Fruit fly (Drosophila melanogaster): ENCODE measurements around the gene Lcp65Ac.

Lcp65Ac gene

dm6 chr3L:6188995-6189927, 44.6 kb downstream of the Lcp65Ac start, which contains the start of the genes D19A and CG7386:
Gene D19A (minus strand): TSS chr3L:6189123.
Gene CG7386 (plus strand): TSS chr3L:6189745.
- TF ChIP-seq sage (GFP tag; optimal IDR thresholded peaks at IDR 0.05) (no peak), h (GFP tag; optimal IDR thresholded peaks at IDR 0.05) (peak; percentile 58), dmrt93B (GFP tag; optimal IDR thresholded peaks at IDR 0.05) (no peak), fru (GFP tag; optimal IDR thresholded peaks at IDR 0.05) (peak; percentile 24), CG32264 (GFP tag; optimal IDR thresholded peaks at IDR 0.05) (no peak), br (GFP tag; optimal IDR thresholded peaks at IDR 0.05) (peak; percentile 51), sv (GFP tag; optimal IDR thresholded peaks at IDR 0.05) (peak; percentile 65), CG9705 (GFP tag; optimal IDR thresholded peaks at IDR 0.05) (peak; percentile 45), tai (GFP tag; optimal IDR thresholded peaks at IDR 0.05) (no peak), OdsH (GFP tag; optimal IDR thresholded peaks at IDR 0.05) (peak; percentile 28), Abd-B (GFP tag; optimal IDR thresholded peaks at IDR 0.05) (no peak), dl (GFP tag; optimal IDR thresholded peaks at IDR 0.05; ENCODE audit: insufficient read depth in 1 of 2, partially characterized antibody in 2 of 2) (peak in 1 of 2 experiments; percentile 28), Hr78 (GFP tag; optimal IDR thresholded peaks at IDR 0.05) (no peak), dsf (GFP tag; optimal IDR thresholded peaks at IDR 0.05; ENCODE audit: borderline replicate concordance) (no peak), GATAd (GFP tag; optimal IDR thresholded peaks at IDR 0.05) (no peak), pan (optimal IDR thresholded peaks at IDR 0.05) (no peak), brk (GFP tag; optimal IDR thresholded peaks at IDR 0.05) (no peak), Vsx2 (GFP tag; optimal IDR thresholded peaks at IDR 0.05; ENCODE audit: partially characterized antibody) (peak; percentile 96), Mio (GFP tag; optimal IDR thresholded peaks at IDR 0.05) (no peak), jim (GFP tag; optimal IDR thresholded peaks at IDR 0.05) (no peak), HLH106 (tag; optimal IDR thresholded peaks at IDR 0.05) (peak; percentile 39), N (GFP tag; optimal IDR thresholded peaks at IDR 0.05) (no peak), psq (GFP tag; optimal IDR thresholded peaks at IDR 0.05) (peak; percentile 55), Dif (GFP tag; optimal IDR thresholded peaks at IDR 0.05; ENCODE audit: partially characterized antibody) (peak; percentile 91), Myc (optimal IDR thresholded peaks at IDR 0.05) (peak; percentile 30), CrebA (GFP tag; optimal IDR thresholded peaks at IDR 0.05; ENCODE audit: borderline replicate concordance) (no peak), usp (GFP tag; optimal IDR thresholded peaks at IDR 0.05) (no peak), Dfd (GFP tag; optimal IDR thresholded peaks at IDR 0.05) (no peak), Hr83 (GFP tag; optimal IDR thresholded peaks at IDR 0.05; ENCODE audit: poor library complexity, severe bottlenecking) (peak; percentile 91), Jra (GFP tag; optimal IDR thresholded peaks at IDR 0.05) (no peak), lola (GFP tag; optimal IDR thresholded peaks at IDR 0.05) (no peak), Rel (GFP tag; optimal IDR thresholded peaks at IDR 0.05) (no peak), Rel (tag; optimal IDR thresholded peaks at IDR 0.05) (peak; percentile 24), Sp1 (GFP tag; optimal IDR thresholded peaks at IDR 0.05) (peak; percentile 65), Hnf4 (GFP tag; optimal IDR thresholded peaks at IDR 0.05) (peak; percentile 66), foxo (GFP tag; optimal IDR thresholded peaks at IDR 0.05) (peak in 1 of 2 experiments; percentile 70), woc (GFP tag; optimal IDR thresholded peaks at IDR 0.05) (peak; percentile 79), rgr (GFP tag; optimal IDR thresholded peaks at IDR 0.05) (peak; percentile 59), ey (GFP tag; optimal IDR thresholded peaks at IDR 0.05) (peak; percentile 47)

- TF ChIP-seq ey (GFP tag; optimal IDR thresholded peaks at IDR 0.05) (peak; percentile 80), fru (GFP tag; optimal IDR thresholded peaks at IDR 0.05) (no peak), jim (GFP tag; optimal IDR thresholded peaks at IDR 0.05) (no peak), Hr83 (GFP tag; optimal IDR thresholded peaks at IDR 0.05; ENCODE audit: poor library complexity, severe bottlenecking) (peak; percentile 34), sv (GFP tag; optimal IDR thresholded peaks at IDR 0.05) (peak; percentile 78), Vsx2 (GFP tag; optimal IDR thresholded peaks at IDR 0.05; ENCODE audit: partially characterized antibody) (no peak), Rel (GFP tag; optimal IDR thresholded peaks at IDR 0.05) (no peak), Rel (tag; optimal IDR thresholded peaks at IDR 0.05) (peak; percentile 26), Hnf4 (GFP tag; optimal IDR thresholded peaks at IDR 0.05) (peak; percentile 73), rgr (GFP tag; optimal IDR thresholded peaks at IDR 0.05) (peak; percentile 86), sage (GFP tag; optimal IDR thresholded peaks at IDR 0.05) (no peak), psq (GFP tag; optimal IDR thresholded peaks at IDR 0.05) (peak; percentile 83), dsf (GFP tag; optimal IDR thresholded peaks at IDR 0.05; ENCODE audit: borderline replicate concordance) (peak; percentile 55), CG32264 (GFP tag; optimal IDR thresholded peaks at IDR 0.05) (no peak), foxo (GFP tag; optimal IDR thresholded peaks at IDR 0.05) (peak in 1 of 2 experiments; percentile 88), Dif (GFP tag; optimal IDR thresholded peaks at IDR 0.05; ENCODE audit: partially characterized antibody) (no peak), Dfd (GFP tag; optimal IDR thresholded peaks at IDR 0.05) (no peak), HLH106 (tag; optimal IDR thresholded peaks at IDR 0.05) (peak; percentile 91), CrebA (GFP tag; optimal IDR thresholded peaks at IDR 0.05; ENCODE audit: borderline replicate concordance) (no peak), brk (GFP tag; optimal IDR thresholded peaks at IDR 0.05) (no peak), dl (GFP tag; optimal IDR thresholded peaks at IDR 0.05; ENCODE audit: insufficient read depth in 1 of 2, partially characterized antibody in 2 of 2) (no peak), Hr78 (GFP tag; optimal IDR thresholded peaks at IDR 0.05) (no peak), Mio (GFP tag; optimal IDR thresholded peaks at IDR 0.05) (no peak), CG9705 (GFP tag; optimal IDR thresholded peaks at IDR 0.05) (peak; percentile 82), OdsH (GFP tag; optimal IDR thresholded peaks at IDR 0.05) (peak; percentile 80), lola (GFP tag; optimal IDR thresholded peaks at IDR 0.05) (no peak), Myc (optimal IDR thresholded peaks at IDR 0.05) (peak; percentile 12), tai (GFP tag; optimal IDR thresholded peaks at IDR 0.05) (no peak), woc (GFP tag; optimal IDR thresholded peaks at IDR 0.05) (peak; percentile 88), GATAd (GFP tag; optimal IDR thresholded peaks at IDR 0.05) (no peak), N (GFP tag; optimal IDR thresholded peaks at IDR 0.05) (no peak), usp (GFP tag; optimal IDR thresholded peaks at IDR 0.05) (no peak), Sp1 (GFP tag; optimal IDR thresholded peaks at IDR 0.05) (peak; percentile 83), Jra (GFP tag; optimal IDR thresholded peaks at IDR 0.05) (peak; percentile 54), h (GFP tag; optimal IDR thresholded peaks at IDR 0.05) (peak; percentile 87)
These were observed 48.4 kb downstream of the Lcp65Ac start, which contains the start of the genes Sf3b6 and Tnpo for dm6 chr3L:6192822-6193555. Gene Sf3b6 (minus strand): TSS chr3L:6193179. Gene Tnpo (plus strand): TSS chr3L:6193480.
